Worm (Caenorhabditis elegans) whole organism, L1 larva: ENCODE measurements around the gene Y25C1A.6.

Experiments used
- C16A3.4 ChIP-seq: fragments of 150-350 bp; optimal IDR thresholded peaks from 2 replicates; lab custom pipeline; 2014; ENCODE audit warnings: missing biosample characterization, missing genetic modification characterization
- aha-1 ChIP-seq: fragments of 150-350 bp; optimal IDR thresholded peaks from 2 replicates; lab custom pipeline; 2014; ENCODE audit warnings: missing biosample characterization, missing genetic modification characterization
- aly-2 ChIP-seq: fragments of 150-350 bp; optimal IDR thresholded peaks from 2 replicates; lab custom pipeline; 2014; ENCODE audit warnings: missing biosample characterization, missing genetic modification characterization
- blmp-1 ChIP-seq: fragments of 150-350 bp; optimal IDR thresholded peaks from 2 replicates; lab custom pipeline; 2014; ENCODE audit warnings: missing biosample characterization, missing genetic modification characterization
- ceh-8 ChIP-seq: fragments of 200-800 bp; sonication (Bioruptor generic); optimal IDR thresholded peaks from 2 replicates; lab custom pipeline; 2018; ENCODE audit warnings: mild to moderate bottlenecking, missing genetic modification characterization, moderate library complexity, missing compliant biosample characterization
- ceh-90 ChIP-seq: sonication (generic microtip); optimal IDR thresholded peaks from 2 replicates; lab custom pipeline; 2016; ENCODE audit warnings: missing genetic modification characterization, missing compliant biosample characterization
- dpl-1 ChIP-seq, 3 experiments: fragments of 150-350 bp in 2 of 3; sonication (generic microtip) in 1 of 3; optimal IDR thresholded peaks; 2 replicates each; lab custom pipeline; 2014 to 2017; ENCODE audit warnings: missing biosample characterization in 3 of 3, missing genetic modification characterization in 3 of 3, missing genetic modification reagents in 3 of 3
- dsc-1 ChIP-seq: sonication (generic microtip); optimal IDR thresholded peaks from 2 replicates; lab custom pipeline; 2016; ENCODE audit warnings: mild to moderate bottlenecking, missing genetic modification characterization, missing compliant biosample characterization
- egl-13 ChIP-seq: sonication (generic microtip); optimal IDR thresholded peaks from 2 replicates; lab custom pipeline; 2016; ENCODE audit warnings: missing genotype, missing genetic modification reagents, missing genetic modification characterization, missing compliant biosample characterization
- egl-27 ChIP-seq, 2 experiments: fragments of 150-350 bp in 1 of 2; sonication (generic microtip); optimal IDR thresholded peaks; 3 replicates each; lab custom pipeline; 2017 to 2018; ENCODE audit warnings: missing biosample characterization in 2 of 2, missing genetic modification characterization in 2 of 2, missing genetic modification reagents in 2 of 2
- ets-5 ChIP-seq: fragments of 200-800 bp; sonication (Bioruptor generic); IDR thresholded peaks from 2 replicates; pipeline ENCODE4 v1.3.6; 2022; ENCODE audit warnings: missing genetic modification characterization, missing compliant biosample characterization
- fkh-4 ChIP-seq: sonication (generic microtip); optimal IDR thresholded peaks from 2 replicates; lab custom pipeline; 2016; ENCODE audit warnings: missing compliant biosample characterization, missing genetic modification characterization, borderline replicate concordance
- hlh-17 ChIP-seq: fragments of 200-800 bp; sonication (Bioruptor generic); optimal IDR thresholded peaks from 2 replicates; lab custom pipeline; 2018; ENCODE audit warnings: missing genetic modification characterization, mild to moderate bottlenecking, missing compliant biosample characterization, moderate library complexity, borderline replicate concordance
- hlh-4 ChIP-seq: sonication (generic microtip); optimal IDR thresholded peaks from 2 replicates; lab custom pipeline; 2016; ENCODE audit warnings: mild to moderate bottlenecking, missing genetic modification characterization, missing compliant biosample characterization
- hpl-2 ChIP-seq: fragments of 150-350 bp; optimal IDR thresholded peaks from 2 replicates; lab custom pipeline; 2014; ENCODE audit warnings: missing biosample characterization, missing genetic modification reagents, missing genetic modification characterization
- jun-1 ChIP-seq: fragments of 150-350 bp; optimal IDR thresholded peaks from 2 replicates; lab custom pipeline; 2014; ENCODE audit warnings: missing biosample characterization, missing genetic modification reagents, missing genetic modification characterization
- lin-13 ChIP-seq: fragments of 150-350 bp; optimal IDR thresholded peaks from 2 replicates; lab custom pipeline; 2014; ENCODE audit warnings: missing biosample characterization, missing genetic modification reagents, missing genetic modification characterization
- lin-14 ChIP-seq: fragments of 200-800 bp; sonication (Bioruptor generic); optimal IDR thresholded peaks from 2 replicates; lab custom pipeline; 2018; ENCODE audit warnings: mild to moderate bottlenecking, missing genetic modification characterization, moderate library complexity, missing compliant biosample characterization
- lin-15B ChIP-seq: fragments of 150-350 bp; sonication (generic microtip); optimal IDR thresholded peaks from 3 replicates; lab custom pipeline; 2014; ENCODE audit warnings: missing biosample characterization, missing genetic modification characterization
- lin-39 ChIP-seq: fragments of 150-350 bp; optimal IDR thresholded peaks from 2 replicates; lab custom pipeline; 2014; ENCODE audit warnings: missing biosample characterization, missing genetic modification reagents, missing genetic modification characterization
- lir-3 ChIP-seq: sonication (generic microtip); optimal IDR thresholded peaks from 2 replicates; lab custom pipeline; 2016; ENCODE audit warnings: mild to moderate bottlenecking, missing genetic modification characterization, moderate library complexity, missing compliant biosample characterization; ENCODE audit not compliant: poor library complexity
- nhr-19 ChIP-seq: fragments of 200-800 bp; sonication (Bioruptor generic); conservative IDR thresholded peaks from 2 replicates; pipeline ENCODE4 v1.3.6; 2022; ENCODE audit warnings: missing genetic modification characterization, missing compliant biosample characterization
- nhr-20 ChIP-seq: sonication (generic microtip); optimal IDR thresholded peaks from 2 replicates; lab custom pipeline; 2016; ENCODE audit warnings: mild to moderate bottlenecking, missing genetic modification characterization, missing compliant biosample characterization
- nhr-47 ChIP-seq: sonication (generic microtip); optimal IDR thresholded peaks from 2 replicates; lab custom pipeline; 2016; ENCODE audit warnings: mild to moderate bottlenecking, missing genetic modification characterization, moderate library complexity, missing compliant biosample characterization
- nhr-77 ChIP-seq: fragments of 150-350 bp; optimal IDR thresholded peaks from 2 replicates; lab custom pipeline; 2014; ENCODE audit warnings: missing biosample characterization, missing genetic modification characterization
- pag-3 ChIP-seq: sonication (generic microtip); optimal IDR thresholded peaks from 2 replicates; lab custom pipeline; 2017; ENCODE audit warnings: missing genetic modification characterization, mild to moderate bottlenecking, missing compliant biosample characterization, antibody characterized with exemption, borderline replicate concordance; ENCODE audit not compliant: insufficient read depth
- skn-1 ChIP-seq: fragments of 150-350 bp; optimal IDR thresholded peaks from 2 replicates; lab custom pipeline; 2014; ENCODE audit warnings: missing biosample characterization, missing genetic modification characterization
- tlp-1 ChIP-seq: fragments of 150-350 bp; optimal IDR thresholded peaks from 2 replicates; lab custom pipeline; 2014; ENCODE audit warnings: missing biosample characterization, missing genetic modification characterization
- unc-130 ChIP-seq: fragments of 150-350 bp; optimal IDR thresholded peaks from 2 replicates; lab custom pipeline; 2017; ENCODE audit warnings: missing biosample characterization, missing genetic modification characterization, inconsistent platforms
- unc-30 ChIP-seq: sonication (generic microtip); optimal IDR thresholded peaks from 2 replicates; lab custom pipeline; 2017; ENCODE audit warnings: missing biosample characterization, missing genetic modification characterization
- unc-62 ChIP-seq: fragments of 150-350 bp; optimal IDR thresholded peaks from 2 replicates; lab custom pipeline; 2014; ENCODE audit warnings: missing biosample characterization, missing genetic modification reagents, missing genetic modification characterization
- unc-86 ChIP-seq: sonication (generic microtip); optimal IDR thresholded peaks from 2 replicates; lab custom pipeline; 2016; ENCODE audit warnings: missing genetic modification characterization, missing compliant biosample characterization
- xbp-1 ChIP-seq: sonication (generic microtip); optimal IDR thresholded peaks from 2 replicates; lab custom pipeline; 2016; ENCODE audit warnings: missing genetic modification characterization, missing compliant biosample characterization

The Y25C1A.6 gene

DNA sequence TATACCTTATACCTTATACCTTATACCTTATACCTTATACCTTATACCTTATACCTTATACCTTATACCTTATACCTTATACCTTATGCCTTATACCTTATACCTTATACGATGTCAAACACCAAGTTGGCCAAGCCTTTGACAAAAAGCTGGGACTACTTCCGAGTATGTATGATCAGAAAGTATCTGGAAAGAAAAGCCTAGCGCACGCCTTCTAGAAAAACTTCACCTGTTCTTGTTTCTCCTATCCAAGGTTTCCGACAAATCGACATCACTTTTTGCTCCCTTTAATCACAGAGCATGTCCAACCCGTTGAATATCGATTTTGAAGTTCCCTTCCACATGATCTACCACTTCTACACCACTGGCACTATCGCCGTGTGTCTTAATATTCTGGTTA lies 12.5 kb upstream of the Y25C1A.6 start, which contains the start of gene sri-28:
TSS of gene sri-28 (plus strand) at position 301 of the 400 bp plus-strand sequence.
- TF ChIP-seq unc-62 (GFP tag; lab: Kevin White, UChicago) (no peak), egl-27 (tag; optimal IDR thresholded peaks at IDR 0.05; lab: Kevin White, UChicago) (no peak), lin-14 (no peak), unc-86 (tag; lab: Kevin White, UChicago) (no peak), fkh-4 (tag; lab: Kevin White, UChicago) (no peak), unc-130 (no peak), hlh-4 (no peak), lin-39 (tag; lab: Kevin White, UChicago) (no peak), ets-5 (GFP tag; lab: Robert Waterston, UW) (no peak), dpl-1 (GFP tag; optimal IDR thresholded peaks at IDR 0.05; lab: Kevin White, UChicago) (no peak), nhr-19 (GFP tag; lab: Robert Waterston, UW) (no peak)

DNA sequence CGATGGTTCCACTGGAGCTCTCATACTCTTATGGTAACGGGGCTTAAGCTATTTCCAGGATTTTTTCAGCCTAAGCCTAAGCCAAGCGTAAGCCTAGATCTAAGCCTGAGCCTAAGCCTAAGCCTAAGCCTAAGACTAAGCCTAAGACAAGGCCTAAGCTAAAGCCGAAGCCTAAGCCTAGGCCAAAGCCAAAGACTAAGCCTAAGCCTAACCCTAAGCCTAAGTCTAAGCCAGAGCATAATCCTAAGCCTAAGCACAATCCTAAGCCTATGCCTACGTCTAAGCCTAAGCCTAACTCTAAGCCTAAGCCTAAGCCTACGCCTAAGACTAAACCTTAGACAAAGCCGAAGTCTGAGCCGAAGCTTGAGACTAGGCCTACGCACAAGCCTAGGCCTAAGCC lies 11.9 kb upstream of the Y25C1A.6 start:
- TF ChIP-seq lin-39 (tag; lab: Kevin White, UChicago) (no peak), nhr-47 (tag; lab: Kevin White, UChicago) (no peak), C16A3.4 (tag; lab: Kevin White, UChicago) (no peak), nhr-77 (tag; lab: Kevin White, UChicago) (no peak), unc-130 (no peak), hpl-2 (no peak), jun-1 (tag; lab: Kevin White, UChicago) (no peak), skn-1 (tag; lab: Kevin White, UChicago) (no peak), nhr-20 (tag; lab: Kevin White, UChicago) (no peak)

DNA sequence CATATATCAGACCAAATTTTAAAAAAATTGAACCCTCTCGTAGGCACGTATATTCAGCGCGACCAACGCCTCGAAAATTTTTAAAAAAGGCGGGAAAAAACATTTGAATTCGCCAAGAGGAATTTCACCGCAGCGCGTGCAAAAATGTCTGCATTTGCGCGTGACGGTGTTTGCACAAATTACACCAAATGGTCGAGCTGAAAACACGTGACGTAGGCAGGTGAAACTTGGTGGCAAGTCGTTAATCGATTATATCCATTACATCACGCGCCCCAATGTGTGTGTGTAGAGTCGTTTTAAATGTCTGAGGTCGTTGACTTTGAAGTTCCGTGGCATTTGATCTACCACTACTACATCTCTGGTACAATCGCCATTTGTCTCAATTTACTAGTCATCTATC lies 10.2 kb upstream of the Y25C1A.6 start, which contains the start of gene sri-31:
TSS of gene sri-31 (plus strand) at position 301 of the 400 bp plus-strand sequence.
- TF ChIP-seq lir-3 (tag; lab: Kevin White, UChicago): no peak
- TF ChIP-seq ceh-90 (tag; lab: Kevin White, UChicago): no peak

DNA sequence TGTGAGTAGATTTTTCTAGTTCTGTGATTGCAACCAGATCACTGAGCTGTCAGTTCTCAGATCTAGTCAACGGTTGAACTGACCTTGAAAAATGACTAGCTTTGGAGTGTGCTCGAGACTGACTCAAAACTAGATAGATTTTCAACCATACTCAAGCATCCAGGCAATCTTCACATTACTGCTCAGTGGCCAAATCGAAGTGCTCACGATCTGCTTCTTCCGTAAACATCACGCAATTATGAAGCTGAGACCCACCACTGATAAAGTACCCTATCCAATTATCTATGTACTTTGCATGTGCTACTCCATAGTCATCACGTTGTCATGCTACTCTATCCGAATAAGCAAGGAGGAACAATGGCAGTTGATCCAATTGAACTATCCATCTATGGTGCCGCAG lies 9.6 kb upstream of the Y25C1A.6 start:
- no peak for TF ChIP-seq egl-13 (tag; lab: Kevin White, UChicago)
- no peak for TF ChIP-seq blmp-1 (tag; lab: Kevin White, UChicago)
- no peak for TF ChIP-seq dsc-1 (tag; lab: Kevin White, UChicago)
- no peak for TF ChIP-seq pag-3
- TF ChIP-seq lin-13 (GFP tag; lab: Kevin White, UChicago): no peak
- TF ChIP-seq nhr-77 (tag; lab: Kevin White, UChicago): no peak
- no peak for TF ChIP-seq lin-14
- no peak for TF ChIP-seq aha-1 (tag; lab: Kevin White, UChicago)
- TF ChIP-seq aly-2 (tag; lab: Kevin White, UChicago): no peak

DNA sequence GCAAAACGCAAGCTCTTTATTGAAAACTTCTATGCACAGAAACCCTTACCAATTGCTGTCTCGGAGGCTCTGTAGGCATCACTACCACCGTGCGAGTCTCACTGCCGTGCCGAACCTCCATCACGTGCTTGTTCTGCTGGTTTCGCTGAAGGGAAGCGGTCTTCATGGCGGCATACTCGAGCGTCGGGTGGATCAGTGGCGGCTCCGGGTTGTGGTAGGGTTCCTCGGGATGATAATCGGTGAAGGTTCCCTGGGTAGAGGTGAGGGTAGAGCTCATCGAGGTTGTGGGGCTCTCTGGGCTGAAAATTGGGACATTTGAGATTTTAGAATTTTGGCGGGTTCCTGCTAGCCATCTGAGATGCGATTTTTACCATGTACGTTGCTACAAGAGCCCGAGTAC lies 8.0 kb upstream of the Y25C1A.6 start:
- no peak for TF ChIP-seq xbp-1 (tag; lab: Kevin White, UChicago)
- no peak for TF ChIP-seq ceh-8
- no peak for TF ChIP-seq lin-15B
- no peak for TF ChIP-seq unc-30 (tag; lab: Kevin White, UChicago)
- no peak for TF ChIP-seq skn-1 (tag; lab: Kevin White, UChicago)
- TF ChIP-seq tlp-1 (tag; lab: Kevin White, UChicago): no peak
- TF ChIP-seq hlh-17 (GFP tag; lab: Kevin White, UChicago): no peak
- TF ChIP-seq, all 84 proteins: peak for 0
